Worm (Caenorhabditis elegans) whole organism, early embryonic: ENCODE results near the gene Y17G9B.8.

ENCODE experiments used
- B0310.2 ChIP-seq: sonication (generic microtip); optimal IDR thresholded peaks from 2 replicates; lab custom pipeline; 2016; ENCODE audit warnings: mild to moderate bottlenecking, missing genetic modification characterization, missing compliant biosample characterization
- F13C5.2 ChIP-seq: sonication (generic microtip); optimal IDR thresholded peaks from 2 replicates; lab custom pipeline; 2017; ENCODE audit warnings: mild to moderate bottlenecking, missing genetic modification characterization, inconsistent platforms, missing compliant biosample characterization
- aly-1 ChIP-seq: sonication (generic microtip); optimal IDR thresholded peaks from 2 replicates; lab custom pipeline; 2016; ENCODE audit warnings: missing genetic modification characterization, missing compliant biosample characterization
- ama-1 ChIP-seq: fragments of 150-350 bp; optimal IDR thresholded peaks from 2 replicates; lab custom pipeline; 2014
- ceh-13 ChIP-seq: fragments of 200-800 bp; sonication (Bioruptor generic); optimal IDR thresholded peaks from 2 replicates; lab custom pipeline; 2018; ENCODE audit warnings: mild to moderate bottlenecking, missing genetic modification characterization, missing compliant biosample characterization
- ceh-36 ChIP-seq: sonication (generic microtip); optimal IDR thresholded peaks from 2 replicates; lab custom pipeline; 2016; ENCODE audit warnings: missing genetic modification characterization, inconsistent platforms, missing compliant biosample characterization
- ets-7 ChIP-seq: sonication (generic microtip); optimal IDR thresholded peaks from 2 replicates; lab custom pipeline; 2016; ENCODE audit warnings: missing genotype, missing genetic modification characterization, missing compliant biosample characterization
- flt-1 ChIP-seq: fragments of 200-800 bp; sonication (Bioruptor generic); IDR thresholded peaks from 2 replicates; pipeline ENCODE4 v1.3.6; 2022; ENCODE audit warnings: missing genetic modification characterization, missing compliant biosample characterization
- hmbx-1 ChIP-seq: sonication (generic microtip); optimal IDR thresholded peaks from 2 replicates; lab custom pipeline; 2016; ENCODE audit warnings: mild to moderate bottlenecking, missing genetic modification characterization, missing compliant biosample characterization
- hmg-4 ChIP-seq: fragments of 200-800 bp; sonication (Bioruptor generic); optimal IDR thresholded peaks from 2 replicates; lab custom pipeline; 2018; ENCODE audit warnings: mild to moderate bottlenecking, missing genetic modification characterization, missing compliant biosample characterization
- hnd-1 ChIP-seq: sonication (generic microtip); optimal IDR thresholded peaks from 2 replicates; lab custom pipeline; 2016; ENCODE audit warnings: missing genetic modification characterization, missing compliant biosample characterization
- pes-1 ChIP-seq: fragments of 200-800 bp; sonication (Bioruptor generic); IDR thresholded peaks from 2 replicates; pipeline ENCODE4 v1.3.6; 2022; ENCODE audit warnings: missing genetic modification reagents, missing genetic modification characterization, missing compliant biosample characterization
- scrt-1 ChIP-seq: fragments of 200-800 bp; sonication (Bioruptor generic); IDR thresholded peaks from 2 replicates; pipeline ENCODE4 v1.3.6; 2022; ENCODE audit warnings: missing genetic modification characterization, missing compliant biosample characterization
- sea-1 ChIP-seq: fragments of 200-800 bp; sonication (Bioruptor generic); conservative IDR thresholded peaks from 2 replicates; pipeline ENCODE4 v1.3.6; 2022; ENCODE audit warnings: missing genetic modification characterization, missing compliant biosample characterization
- tbx-11 ChIP-seq: fragments of 200-800 bp; sonication (Bioruptor generic); IDR thresholded peaks from 2 replicates; pipeline ENCODE4 v1.3.6; 2022; ENCODE audit warnings: missing genetic modification characterization, missing compliant biosample characterization
- tbx-37 ChIP-seq: fragments of 200-800 bp; sonication (Bioruptor generic); conservative IDR thresholded peaks from 2 replicates; pipeline ENCODE4 v1.3.6; 2022; ENCODE audit warnings: missing genetic modification reagents, missing genetic modification characterization, missing compliant biosample characterization
- tra-4 ChIP-seq: sonication (generic microtip); optimal IDR thresholded peaks from 2 replicates; lab custom pipeline; 2017; ENCODE audit warnings: missing genetic modification characterization, missing compliant biosample characterization

Y17G9B.8 gene

ce11 chrIV:4758659-4759058, at the start of gene Y17G9B.8:
Gene Y17G9B.8, minus strand, starts transcription at chrIV:4758840.
- TF ChIP-seq tbx-37 (GFP tag; lab: Robert Waterston, UW) (no peak), aly-1 (tag; lab: Kevin White, UChicago) (no peak), ceh-13 (no peak), tra-4 (tag; lab: Kevin White, UChicago) (no peak), ceh-36 (tag; lab: Kevin White, UChicago) (no peak), ama-1 (lab: Kevin White, UChicago) (no peak), flt-1 (GFP tag; lab: Robert Waterston, UW) (no peak), tbx-11 (GFP tag; lab: Robert Waterston, UW) (no peak)

- TF ChIP-seq ceh-13 (no peak), tbx-37 (GFP tag; lab: Robert Waterston, UW) (no peak), pes-1 (GFP tag; lab: Robert Waterston, UW) (no peak), hnd-1 (tag; lab: Kevin White, UChicago) (no peak), hmbx-1 (tag; lab: Kevin White, UChicago) (no peak), tbx-11 (GFP tag; lab: Robert Waterston, UW) (no peak), tra-4 (tag; lab: Kevin White, UChicago) (no peak), scrt-1 (GFP tag; lab: Robert Waterston, UW) (no peak), ets-7 (tag; lab: Kevin White, UChicago) (no peak), F13C5.2 (tag; lab: Kevin White, UChicago) (no peak), flt-1 (GFP tag; lab: Robert Waterston, UW) (no peak)
Measured at ce11 chrIV:4807219-4807618, 48.6 kb upstream of the Y17G9B.8 start, which contains the start of gene H06H21.11. Gene H06H21.11, minus strand, starts transcription at chrIV:4807319.

ce11 chrIV:4806486-4806885, 47.8 kb upstream of the Y17G9B.8 start, which contains the start of gene dpf-5:
Gene dpf-5, minus strand, starts transcription at chrIV:4806586.
- TF ChIP-seq flt-1 (GFP tag; lab: Robert Waterston, UW) (no peak), hnd-1 (tag; lab: Kevin White, UChicago) (no peak), scrt-1 (GFP tag; lab: Robert Waterston, UW) (no peak), sea-1 (GFP tag; lab: Robert Waterston, UW) (no peak), hmbx-1 (tag; lab: Kevin White, UChicago) (no peak), tbx-11 (GFP tag; lab: Robert Waterston, UW) (no peak), pes-1 (GFP tag; lab: Robert Waterston, UW) (no peak), F13C5.2 (tag; lab: Kevin White, UChicago) (no peak), ceh-13 (no peak), hmg-4 (GFP tag; lab: Kevin White, UChicago) (no peak), tbx-37 (GFP tag; lab: Robert Waterston, UW) (no peak), ceh-36 (tag; lab: Kevin White, UChicago) (no peak), ets-7 (tag; lab: Kevin White, UChicago) (no peak), ama-1 (lab: Kevin White, UChicago) (no peak), tra-4 (tag; lab: Kevin White, UChicago) (no peak), aly-1 (tag; lab: Kevin White, UChicago) (no peak), B0310.2 (tag; lab: Kevin White, UChicago) (no peak)

ce11 chrIV:4802494-4802893, 43.9 kb upstream of the Y17G9B.8 start, which contains the start of gene dpf-7:
Gene dpf-7, minus strand, starts transcription at chrIV:4802594.
- TF ChIP-seq hmg-4 (GFP tag; lab: Kevin White, UChicago) (no peak), pes-1 (GFP tag; lab: Robert Waterston, UW) (no peak), scrt-1 (GFP tag; lab: Robert Waterston, UW) (no peak), hnd-1 (tag; lab: Kevin White, UChicago) (no peak), ets-7 (tag; lab: Kevin White, UChicago) (no peak), aly-1 (tag; lab: Kevin White, UChicago) (no peak), tbx-37 (GFP tag; lab: Robert Waterston, UW) (no peak), B0310.2 (tag; lab: Kevin White, UChicago) (no peak)

ce11 chrIV:4799114-4799513, 40.5 kb upstream of the Y17G9B.8 start, which contains the start of gene eor-1:
Gene eor-1, minus strand, starts transcription at chrIV:4799178.
- TF ChIP-seq tbx-11 (GFP tag; lab: Robert Waterston, UW) (no peak), F13C5.2 (tag; lab: Kevin White, UChicago) (no peak), tra-4 (tag; lab: Kevin White, UChicago) (no peak), ceh-36 (tag; lab: Kevin White, UChicago) (no peak), ets-7 (tag; lab: Kevin White, UChicago) (no peak), sea-1 (GFP tag; lab: Robert Waterston, UW) (no peak), pes-1 (GFP tag; lab: Robert Waterston, UW) (no peak), aly-1 (tag; lab: Kevin White, UChicago) (no peak), B0310.2 (tag; lab: Kevin White, UChicago) (no peak), hmbx-1 (tag; lab: Kevin White, UChicago) (no peak), flt-1 (GFP tag; lab: Robert Waterston, UW) (no peak), tbx-37 (GFP tag; lab: Robert Waterston, UW) (no peak), ama-1 (lab: Kevin White, UChicago) (no peak), hmg-4 (GFP tag; lab: Kevin White, UChicago) (no peak), scrt-1 (GFP tag; lab: Robert Waterston, UW) (no peak), ceh-13 (no peak), hnd-1 (tag; lab: Kevin White, UChicago) (no peak)

- TF ChIP-seq tbx-11 (GFP tag; lab: Robert Waterston, UW) = no peak
- TF ChIP-seq tra-4 (tag; lab: Kevin White, UChicago) = no peak
- no peak for TF ChIP-seq scrt-1 (GFP tag; lab: Robert Waterston, UW)
- no peak for TF ChIP-seq ceh-13
- no peak for TF ChIP-seq F13C5.2 (tag; lab: Kevin White, UChicago)
Measured at ce11 chrIV:4795111-4795510, 36.5 kb upstream of the Y17G9B.8 start.

- TF ChIP-seq tbx-37 (GFP tag; lab: Robert Waterston, UW) (no peak), tra-4 (tag; lab: Kevin White, UChicago) (no peak), ceh-13 (no peak), F13C5.2 (tag; lab: Kevin White, UChicago) (no peak), scrt-1 (GFP tag; lab: Robert Waterston, UW) (no peak), sea-1 (GFP tag; lab: Robert Waterston, UW) (no peak), ceh-36 (tag; lab: Kevin White, UChicago) (no peak), ama-1 (lab: Kevin White, UChicago) (no peak), aly-1 (tag; lab: Kevin White, UChicago) (no peak), hmg-4 (GFP tag; lab: Kevin White, UChicago) (no peak), hmbx-1 (tag; lab: Kevin White, UChicago) (no peak), pes-1 (GFP tag; lab: Robert Waterston, UW) (no peak), ets-7 (tag; lab: Kevin White, UChicago) (no peak), flt-1 (GFP tag; lab: Robert Waterston, UW) (no peak), B0310.2 (tag; lab: Kevin White, UChicago) (no peak), tbx-11 (GFP tag; lab: Robert Waterston, UW) (no peak), hnd-1 (tag; lab: Kevin White, UChicago) (no peak)
Measured at ce11 chrIV:4789445-4789844, 30.8 kb upstream of the Y17G9B.8 start, which contains the start of gene R11E3.1. Gene R11E3.1, plus strand, starts transcription at chrIV:4789745.
